Fruit fly (Drosophila melanogaster) whole organism, prepupa: ENCODE measurements around the gene ct.

Experiments used
- CG6792 ChIP-seq: fragments of 200-800 bp; sonication (Bioruptor generic); optimal IDR thresholded peaks from 3 replicates; lab custom pipeline; 2016; ENCODE audit warnings: missing biosample characterization, missing genetic modification characterization
- CG6854 ChIP-seq: fragments of 200-800 bp; sonication (Bioruptor generic); optimal IDR thresholded peaks from 2 replicates; lab custom pipeline; 2017; ENCODE audit warnings: missing biosample characterization, mild to moderate bottlenecking, missing genetic modification characterization
- CG8119 ChIP-seq: fragments of 200-800 bp; sonication (Bioruptor generic); IDR thresholded peaks from 3 replicates; pipeline ENCODE4 v1.3.6; 2022; ENCODE audit warnings: missing biosample characterization, missing genetic modification characterization
- CG8632 ChIP-seq: fragments of 200-800 bp; sonication (Bioruptor generic); optimal IDR thresholded peaks from 3 replicates; lab custom pipeline; 2016; ENCODE audit warnings: missing biosample characterization, missing genetic modification characterization
- Ets96B ChIP-seq: fragments of 200-800 bp; optimal IDR thresholded peaks from 2 replicates; lab custom pipeline; 2019; ENCODE audit warnings: missing biosample characterization, mild to moderate bottlenecking, missing genetic modification characterization, moderate library complexity
- Gug ChIP-seq: fragments of 200-800 bp; sonication (Bioruptor generic); IDR thresholded peaks from 2 replicates; pipeline ENCODE4 v1.3.6; 2022; ENCODE audit warnings: missing biosample characterization, missing genetic modification characterization
- Sox102F ChIP-seq: fragments of 200-800 bp; sonication (Bioruptor generic); optimal IDR thresholded peaks from 2 replicates; lab custom pipeline; 2016; ENCODE audit warnings: missing biosample characterization, mild to moderate bottlenecking, missing genetic modification characterization
- acj6 ChIP-seq: fragments of 200-800 bp; sonication (Bioruptor generic); optimal IDR thresholded peaks from 3 replicates; lab custom pipeline; 2016; ENCODE audit warnings: missing biosample characterization, missing genetic modification characterization
- eg ChIP-seq: fragments of 200-800 bp; sonication (Bioruptor generic); IDR thresholded peaks from 3 replicates; pipeline ENCODE4 v1.3.6; 2022; ENCODE audit warnings: missing biosample characterization, missing genetic modification characterization
- esn ChIP-seq: fragments of 200-800 bp; sonication (Bioruptor generic); optimal IDR thresholded peaks from 2 replicates; lab custom pipeline; 2016; ENCODE audit warnings: missing biosample characterization, mild to moderate bottlenecking, missing genetic modification characterization, moderate library complexity
- salr ChIP-seq, 2 experiments: fragments of 200-800 bp; sonication (Bioruptor generic); optimal IDR thresholded peaks; 3 replicates each; lab custom pipeline; 2016 to 2018; ENCODE audit warnings: missing biosample characterization in 2 of 2, missing genetic modification characterization in 2 of 2, mild to moderate bottlenecking in 1 of 2

DNA sequence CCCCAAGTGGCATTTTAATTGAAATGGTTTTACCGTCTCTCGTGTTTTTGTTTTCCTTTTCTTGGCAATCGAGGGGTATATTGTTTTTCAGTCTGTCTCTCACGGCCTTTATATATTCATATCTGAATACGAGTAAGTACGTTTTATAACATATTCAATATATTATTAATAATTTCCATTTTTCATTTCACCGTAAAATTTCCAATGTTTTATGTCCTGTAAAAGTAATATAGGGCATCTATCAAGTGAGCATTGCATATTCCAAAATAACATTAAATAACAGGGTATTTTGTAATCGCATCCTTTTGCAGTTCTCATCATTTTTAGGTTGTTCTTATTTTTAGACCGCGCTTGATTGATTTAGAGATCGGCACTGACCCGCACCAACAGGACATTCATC lies 38.5 kb upstream of the ct start:
- no peak for TF ChIP-seq acj6 (GFP tag; lab: Kevin White, UChicago)
- no peak for TF ChIP-seq CG6854
- no peak for TF ChIP-seq Gug (GFP tag; lab: Robert Waterston, UW)
- no peak for TF ChIP-seq CG8632 (GFP tag; lab: Kevin White, UChicago)
- no peak for TF ChIP-seq Ets96B (tag; lab: Kevin White, UChicago)
- TF ChIP-seq CG6792 (GFP tag; lab: Kevin White, UChicago): no peak
- no peak for TF ChIP-seq eg (GFP tag; lab: Robert Waterston, UW)
- TF ChIP-seq CG8119: no peak
- TF ChIP-seq Sox102F (GFP tag; lab: Kevin White, UChicago): no peak
- TF ChIP-seq esn (GFP tag; lab: Kevin White, UChicago): no peak
- TF ChIP-seq salr (GFP tag; optimal IDR thresholded peaks at IDR 0.05; lab: Kevin White, UChicago): no peak
